Worm (Caenorhabditis elegans) whole organism, young adult: ENCODE results near the gene hot-6.

ENCODE experiments used
- ama-1 ChIP-seq, 3 experiments: fragments of 150-350 bp in 1 of 3; sonication (generic microtip) in 2 of 3; optimal IDR thresholded peaks; 2 replicates each; lab custom pipeline; 2014 to 2018; ENCODE audit warnings: missing biosample characterization in 2 of 3, missing genetic modification characterization in 2 of 3, missing genetic modification reagents in 2 of 3
- cebp-2 ChIP-seq: fragments of 200-800 bp; sonication (Bioruptor generic); IDR thresholded peaks from 2 replicates; pipeline ENCODE4 v1.3.6; 2022; ENCODE audit warnings: missing genetic modification characterization, missing compliant biosample characterization
- let-526 ChIP-seq: fragments of 200-800 bp; sonication (Bioruptor generic); IDR thresholded peaks from 2 replicates; pipeline ENCODE4 v1.3.6; 2022; ENCODE audit warnings: missing genetic modification reagents, missing genetic modification characterization, missing compliant biosample characterization
- nhr-80 ChIP-seq: sonication (generic microtip); optimal IDR thresholded peaks from 2 replicates; lab custom pipeline; 2016; ENCODE audit warnings: missing genetic modification characterization, missing compliant biosample characterization
- nhr-90 ChIP-seq: sonication (generic microtip); optimal IDR thresholded peaks from 2 replicates; lab custom pipeline; 2016; ENCODE audit warnings: missing genotype, mild to moderate bottlenecking, missing genetic modification characterization, missing compliant biosample characterization
- unc-130 ChIP-seq: sonication (generic microtip); optimal IDR thresholded peaks from 2 replicates; lab custom pipeline; 2016; ENCODE audit warnings: missing genetic modification reagents, missing genetic modification characterization, missing compliant biosample characterization
- ztf-25 ChIP-seq: fragments of 200-800 bp; sonication (Bioruptor generic); IDR thresholded peaks from 2 replicates; pipeline ENCODE4 v1.3.6; 2022; ENCODE audit warnings: missing genetic modification reagents, missing genetic modification characterization, missing compliant biosample characterization
- ztf-28 ChIP-seq: fragments of 200-800 bp; sonication (Bioruptor generic); IDR thresholded peaks from 2 replicates; pipeline ENCODE4 v1.3.6; 2022; ENCODE audit warnings: missing genetic modification reagents, missing genetic modification characterization, missing compliant biosample characterization

ce11 chrV:11060239-11060984 lies 37.7 kb upstream of the hot-6 start, which contains the start of gene T04C12.11:
- TF ChIP-seq ama-1 (optimal IDR thresholded peaks at IDR 0.05; lab: Kevin White, UChicago) (no peak), ama-1 (GFP tag; optimal IDR thresholded peaks at IDR 0.05; lab: Kevin White, UChicago) (no peak), let-526 (GFP tag; lab: Robert Waterston, UW) (no peak), nhr-80 (tag; lab: Kevin White, UChicago) (no peak), cebp-2 (GFP tag; lab: Robert Waterston, UW) (no peak), ztf-25 (GFP tag; lab: Robert Waterston, UW) (no peak), nhr-90 (tag; lab: Kevin White, UChicago) (no peak), unc-130 (GFP tag; lab: Kevin White, UChicago) (no peak), ztf-28 (GFP tag; lab: Robert Waterston, UW) (no peak)
